Worm (Caenorhabditis elegans) whole organism, L3 larva: ENCODE measurements around the gene srh-296.

Experiments used
- aly-2 ChIP-seq: fragments of 150-350 bp; optimal IDR thresholded peaks from 2 replicates; lab custom pipeline; 2014; ENCODE audit warnings: missing biosample characterization, missing genetic modification characterization
- ama-1 ChIP-seq: fragments of 150-350 bp; optimal IDR thresholded peaks from 2 replicates; lab custom pipeline; 2018
- ceh-28 ChIP-seq: fragments of 150-350 bp; optimal IDR thresholded peaks from 2 replicates; lab custom pipeline; 2014; ENCODE audit warnings: missing biosample characterization, missing genetic modification reagents, missing genetic modification characterization
- ceh-82 ChIP-seq: fragments of 150-350 bp; optimal IDR thresholded peaks from 2 replicates; lab custom pipeline; 2014; ENCODE audit warnings: missing biosample characterization, missing genetic modification characterization
- ceh-9 ChIP-seq: sonication (generic microtip); optimal IDR thresholded peaks from 2 replicates; lab custom pipeline; 2018; ENCODE audit warnings: missing biosample characterization, missing genetic modification characterization
- egl-27 ChIP-seq: sonication (generic microtip); optimal IDR thresholded peaks from 4 replicates; lab custom pipeline; 2017; ENCODE audit warnings: missing biosample characterization, missing genetic modification reagents, missing genetic modification characterization
- egl-5 ChIP-seq: fragments of 150-350 bp; optimal IDR thresholded peaks from 2 replicates; lab custom pipeline; 2017; ENCODE audit warnings: missing biosample characterization, missing genetic modification reagents, missing genetic modification characterization, inconsistent platforms
- elt-1 ChIP-seq: fragments of 150-350 bp; optimal IDR thresholded peaks from 2 replicates; lab custom pipeline; 2014; ENCODE audit warnings: missing biosample characterization, missing genetic modification characterization
- elt-2 ChIP-seq: sonication (generic microtip); optimal IDR thresholded peaks from 2 replicates; lab custom pipeline; 2016; ENCODE audit warnings: missing genetic modification reagents, mild to moderate bottlenecking, missing genetic modification characterization, missing compliant biosample characterization
- eor-1 ChIP-seq, 2 experiments: fragments of 150-350 bp; optimal IDR thresholded peaks; 2 replicates each; lab custom pipeline; 2014 to 2018; ENCODE audit warnings: missing biosample characterization in 2 of 2, missing genetic modification characterization in 2 of 2
- fkh-10 ChIP-seq: sonication (generic microtip); optimal IDR thresholded peaks from 2 replicates; lab custom pipeline; 2017; ENCODE audit warnings: missing biosample characterization, missing genetic modification reagents, missing genetic modification characterization
- fkh-2 ChIP-seq: fragments of 150-350 bp; optimal IDR thresholded peaks from 2 replicates; lab custom pipeline; 2014; ENCODE audit warnings: missing biosample characterization, missing genetic modification reagents, missing genetic modification characterization
- fos-1 ChIP-seq: fragments of 150-350 bp; optimal IDR thresholded peaks from 2 replicates; lab custom pipeline; 2014; ENCODE audit warnings: missing biosample characterization, missing genetic modification characterization
- hmg-11 ChIP-seq: sonication (generic microtip); optimal IDR thresholded peaks from 2 replicates; lab custom pipeline; 2016; ENCODE audit warnings: missing genetic modification characterization, missing compliant biosample characterization
- jun-1 ChIP-seq: fragments of 150-350 bp; optimal IDR thresholded peaks from 2 replicates; lab custom pipeline; 2014; ENCODE audit warnings: missing biosample characterization, missing genetic modification reagents, missing genetic modification characterization
- lin-39 ChIP-seq: fragments of 150-350 bp; optimal IDR thresholded peaks from 2 replicates; lab custom pipeline; 2018; ENCODE audit warnings: missing biosample characterization, missing genetic modification reagents, missing genetic modification characterization
- lsy-12 ChIP-seq: sonication (generic microtip); optimal IDR thresholded peaks from 2 replicates; lab custom pipeline; 2016; ENCODE audit warnings: mild to moderate bottlenecking, missing genetic modification characterization, missing compliant biosample characterization
- mdl-1 ChIP-seq: fragments of 150-350 bp; optimal IDR thresholded peaks from 2 replicates; lab custom pipeline; 2014; ENCODE audit warnings: missing biosample characterization, missing genetic modification characterization
- mml-1 ChIP-seq: fragments of 150-350 bp; sonication (generic microtip); optimal IDR thresholded peaks from 3 replicates; lab custom pipeline; 2014; ENCODE audit warnings: missing biosample characterization, missing genetic modification characterization
- nfya-1 ChIP-seq: sonication (generic microtip); optimal IDR thresholded peaks from 2 replicates; lab custom pipeline; 2017; ENCODE audit warnings: missing genetic modification characterization, mild to moderate bottlenecking, missing compliant biosample characterization, antibody characterized with exemption, moderate library complexity; ENCODE audit not compliant: insufficient read depth
- nhr-11 ChIP-seq: fragments of 150-350 bp; optimal IDR thresholded peaks from 2 replicates; lab custom pipeline; 2014; ENCODE audit warnings: missing biosample characterization, missing genetic modification characterization
- nhr-12 ChIP-seq: fragments of 150-350 bp; optimal IDR thresholded peaks from 2 replicates; lab custom pipeline; 2014; ENCODE audit warnings: missing biosample characterization, missing genetic modification characterization
- nhr-23 ChIP-seq: fragments of 150-350 bp; optimal IDR thresholded peaks from 2 replicates; lab custom pipeline; 2014; ENCODE audit warnings: missing biosample characterization, missing genetic modification reagents, missing genetic modification characterization
- nhr-28 ChIP-seq: fragments of 150-350 bp; optimal IDR thresholded peaks from 2 replicates; lab custom pipeline; 2014; ENCODE audit warnings: missing biosample characterization, missing genetic modification characterization
- nhr-67 ChIP-seq: fragments of 150-350 bp; optimal IDR thresholded peaks from 2 replicates; lab custom pipeline; 2014; ENCODE audit warnings: missing biosample characterization, missing genetic modification characterization
- nhr-76 ChIP-seq: fragments of 150-350 bp; sonication (generic microtip); optimal IDR thresholded peaks from 5 replicates; lab custom pipeline; 2014; ENCODE audit warnings: missing biosample characterization, missing genetic modification characterization
- nhr-77 ChIP-seq: fragments of 150-350 bp; optimal IDR thresholded peaks from 2 replicates; lab custom pipeline; 2014; ENCODE audit warnings: missing biosample characterization, missing genetic modification characterization
- pha-4 ChIP-seq: fragments of 150-350 bp; optimal IDR thresholded peaks from 2 replicates; lab custom pipeline; 2014; ENCODE audit warnings: missing biosample characterization, missing genetic modification reagents, missing genetic modification characterization
- sea-2 ChIP-seq: fragments of 150-350 bp; sonication (generic microtip); optimal IDR thresholded peaks from 4 replicates; lab custom pipeline; 2014; ENCODE audit warnings: missing biosample characterization, missing genetic modification reagents, missing genetic modification characterization
- snpc-4 ChIP-seq: fragments of 150-350 bp; optimal IDR thresholded peaks from 2 replicates; lab custom pipeline; 2014; ENCODE audit warnings: missing biosample characterization, missing genetic modification characterization
- tbx-2 ChIP-seq: sonication (generic microtip); optimal IDR thresholded peaks from 2 replicates; lab custom pipeline; 2016; ENCODE audit warnings: mild to moderate bottlenecking, missing genetic modification characterization, missing compliant biosample characterization
- unc-62 ChIP-seq: fragments of 150-350 bp; sonication (generic microtip); optimal IDR thresholded peaks from 4 replicates; lab custom pipeline; 2014; ENCODE audit warnings: missing biosample characterization, missing genetic modification reagents, missing genetic modification characterization
- ztf-4 ChIP-seq: fragments of 150-350 bp; optimal IDR thresholded peaks from 2 replicates; lab custom pipeline; 2014; ENCODE audit warnings: missing biosample characterization, missing genetic modification characterization

srh-296 gene

ce11 chrV:17810053-17810452 lies at the start of gene srh-296:
TSS of gene srh-296 (plus strand) at chrV:17810353.
- TF ChIP-seq egl-5 (no peak), snpc-4 (tag; lab: Kevin White, UChicago) (no peak), nhr-23 (tag; lab: Kevin White, UChicago) (no peak), lin-39 (no peak), ceh-82 (tag; lab: Kevin White, UChicago) (no peak), elt-2 (tag; lab: Kevin White, UChicago) (no peak), nfya-1 (tag; lab: Kevin White, UChicago) (no peak), aly-2 (no peak), mml-1 (tag; lab: Kevin White, UChicago) (no peak), jun-1 (tag; lab: Kevin White, UChicago) (no peak), nhr-77 (tag; lab: Kevin White, UChicago) (no peak), pha-4 (tag; lab: Kevin White, UChicago) (no peak), fos-1 (tag; lab: Kevin White, UChicago) (no peak), unc-62 (GFP tag; lab: Kevin White, UChicago) (no peak)

- TF ChIP-seq elt-1 (tag; lab: Kevin White, UChicago) (no peak), elt-2 (tag; lab: Kevin White, UChicago) (no peak), egl-27 (tag; lab: Kevin White, UChicago) (no peak), nhr-11 (tag; lab: Kevin White, UChicago) (no peak)
Measured at ce11 chrV:17765077-17765476, 45.1 kb upstream of the srh-296 start, which contains the start of the genes C47A10.16 and srh-283. TSS of gene C47A10.16 (minus strand) at chrV:17765177. TSS of gene srh-283 (plus strand) at chrV:17765348.

ce11 chrV:17767249-17767648 lies 42.9 kb upstream of the srh-296 start, which contains the start of gene srh-284:
TSS of gene srh-284 (plus strand) at chrV:17767549.
- TF ChIP-seq tbx-2 (tag; lab: Kevin White, UChicago) (no peak), nhr-67 (tag; lab: Kevin White, UChicago) (no peak), ceh-28 (tag; lab: Kevin White, UChicago) (no peak), ztf-4 (no peak), hmg-11 (no peak), fkh-2 (tag; lab: Kevin White, UChicago) (no peak), nhr-23 (tag; lab: Kevin White, UChicago) (no peak), elt-2 (tag; lab: Kevin White, UChicago) (no peak), ceh-82 (tag; lab: Kevin White, UChicago) (no peak), unc-62 (GFP tag; lab: Kevin White, UChicago) (no peak), egl-5 (no peak), eor-1 (tag; optimal IDR thresholded peaks at IDR 0.05; lab: Kevin White, UChicago) (no peak), nfya-1 (tag; lab: Kevin White, UChicago) (no peak), nhr-76 (tag; lab: Kevin White, UChicago) (no peak), mml-1 (tag; lab: Kevin White, UChicago) (no peak), ama-1 (lab: Kevin White, UChicago) (no peak), nhr-12 (tag; lab: Kevin White, UChicago) (no peak), lsy-12 (no peak), nhr-28 (tag; lab: Kevin White, UChicago) (no peak)
- TF ChIP-seq, all 47 proteins: peak for 0

- TF ChIP-seq fkh-2 (tag; lab: Kevin White, UChicago) (no peak), jun-1 (tag; lab: Kevin White, UChicago) (no peak), nhr-76 (tag; lab: Kevin White, UChicago) (no peak), ceh-82 (tag; lab: Kevin White, UChicago) (no peak), ama-1 (lab: Kevin White, UChicago) (no peak), pha-4 (tag; lab: Kevin White, UChicago) (no peak)
- TF ChIP-seq, all 47 proteins: peak for 0
Measured at ce11 chrV:17767768-17768167, 42.4 kb upstream of the srh-296 start.

ce11 chrV:17773108-17773507 lies 37.0 kb upstream of the srh-296 start, which contains the start of gene sre-21:
TSS of gene sre-21 (minus strand) at chrV:17773208.
- no peak for TF ChIP-seq sea-2 (GFP tag; lab: Kevin White, UChicago)
- no peak for TF ChIP-seq ztf-4
- TF ChIP-seq mdl-1 (tag; lab: Kevin White, UChicago): no peak
- TF ChIP-seq nhr-12 (tag; lab: Kevin White, UChicago): no peak
- TF ChIP-seq nhr-67 (tag; lab: Kevin White, UChicago): no peak
- no peak for TF ChIP-seq fkh-10
- no peak for TF ChIP-seq fos-1 (tag; lab: Kevin White, UChicago)
- no peak for TF ChIP-seq tbx-2 (tag; lab: Kevin White, UChicago)
- no peak for TF ChIP-seq ceh-9
- no peak for TF ChIP-seq elt-1 (tag; lab: Kevin White, UChicago)
- no peak for TF ChIP-seq unc-62 (GFP tag; lab: Kevin White, UChicago)
- TF ChIP-seq nhr-76 (tag; lab: Kevin White, UChicago): no peak
